Fruit fly (Drosophila melanogaster): Measurements from ENCODE around the gene Sos.

Sos gene

dm6 chr2L:13780109-13780947, 33.3 kb upstream of the Sos start, which contains the start of the genes CG9008 and p38b (continued):
- TF ChIP-seq Dip2 (GFP tag; IDR thresholded peaks at IDR 0.05) (no peak), chif (GFP tag; optimal IDR thresholded peaks at IDR 0.05) (no peak), Oaz (GFP tag; IDR thresholded peaks at IDR 0.05) (0 out of 2 replicates have a peak, but pooled peaks have one; percentile 25), CG11247 (GFP tag; IDR thresholded peaks at IDR 0.05) (peak; percentile 30; the same call in 1 of the 2 replicates), CG14667 (GFP tag; IDR thresholded peaks at IDR 0.05) (peak; percentile 5; the same call in 1 of the 2 replicates), luna (GFP tag; optimal IDR thresholded peaks at IDR 0.05) (no peak), CG6689 (GFP tag; IDR thresholded peaks at IDR 0.05) (peak; percentile 67; the same call in 1 of the 2 replicates), PHDP (tag; optimal IDR thresholded peaks at IDR 0.05) (peak; percentile 85), Fer2 (tag; optimal IDR thresholded peaks at IDR 0.05) (peak; percentile 69), Eip74EF (GFP tag; optimal IDR thresholded peaks at IDR 0.05) (peak in 1 of 2 experiments; percentile 89), lola (GFP tag; optimal IDR thresholded peaks at IDR 0.05) (peak in 1 of 3 experiments; percentile 83), corto (GFP tag; optimal IDR thresholded peaks at IDR 0.05) (peak; percentile 52), CG7928 (GFP tag; optimal IDR thresholded peaks at IDR 0.05) (peak; percentile 49), pan (optimal IDR thresholded peaks at IDR 0.05) (no peak), pan (GFP tag; optimal IDR thresholded peaks at IDR 0.05 in 1 of 2, IDR thresholded peaks at IDR 0.05 in 1 of 2) (peak in 1 of 2 experiments; percentile 69), jigr1 (GFP tag; IDR thresholded peaks at IDR 0.05) (no peak), Sox102F (GFP tag; optimal IDR thresholded peaks at IDR 0.05) (peak; percentile 80), wdn (GFP tag; IDR thresholded peaks at IDR 0.05) (0 out of 2 replicates have a peak, but pooled peaks have one; percentile 13), Atf-2 (GFP tag; optimal IDR thresholded peaks at IDR 0.05) (no peak), btn (GFP tag; optimal IDR thresholded peaks at IDR 0.05) (no peak), slou (GFP tag; optimal IDR thresholded peaks at IDR 0.05) (peak; percentile 66), Spps (tag; optimal IDR thresholded peaks at IDR 0.05) (peak; percentile 50), CG16815 (GFP tag; optimal IDR thresholded peaks at IDR 0.05) (peak; percentile 63)

DNA sequence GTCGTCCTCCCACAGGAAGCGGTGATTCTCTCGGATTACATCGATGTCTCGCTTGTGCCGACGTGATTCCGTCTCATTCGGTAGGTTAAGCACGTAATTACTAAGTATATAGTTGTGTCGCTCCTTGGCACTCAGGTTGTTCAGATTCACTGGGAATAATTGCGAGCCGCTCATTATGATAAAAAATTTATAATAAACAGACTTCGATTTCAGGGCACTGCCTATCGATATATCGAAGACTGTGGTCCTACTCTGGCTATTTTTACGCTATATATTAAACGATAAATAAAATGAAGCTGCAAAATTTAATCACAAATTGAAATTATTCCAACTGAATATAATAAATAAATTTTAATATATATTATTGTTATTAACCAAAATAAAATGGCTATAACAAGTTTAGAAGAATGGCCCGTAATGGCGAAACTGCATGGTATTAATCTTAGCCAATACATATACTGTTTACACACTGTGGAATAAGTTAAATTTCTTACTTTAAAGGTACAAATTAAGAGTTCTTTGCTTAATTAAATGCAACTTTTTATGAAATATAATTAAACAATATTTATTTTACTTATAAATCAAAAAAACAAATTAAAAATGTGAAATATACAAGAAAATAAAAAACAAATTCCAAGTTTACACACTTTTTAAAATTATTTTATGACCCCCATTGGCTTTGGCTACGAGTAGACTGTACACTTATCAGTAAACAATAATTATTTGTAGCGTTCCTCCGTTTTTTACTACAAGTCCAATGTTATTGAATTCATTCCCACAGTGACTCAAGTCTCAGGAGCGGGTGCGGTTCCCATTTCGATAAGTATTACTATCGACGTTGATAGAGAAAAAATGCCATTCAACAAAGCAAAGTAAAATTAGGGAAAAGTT, 30.1 kb upstream of the Sos start, which contains the start of gene Eato:
Gene Eato, plus strand, starts transcription at position 821 of the 891 bp plus-strand sequence.
- TF ChIP-seq CG13775 (GFP tag; optimal IDR thresholded peaks at IDR 0.05) = peak; percentile 58
- peak; percentile 44; the same call in 1 of the 2 replicates for TF ChIP-seq Ptx1 (GFP tag; IDR thresholded peaks at IDR 0.05)
- TF ChIP-seq CG6791 (GFP tag; IDR thresholded peaks at IDR 0.05; ENCODE audit: partially characterized antibody) = peak; percentile 44; the same call in 2 of the 3 replicates
- peak; percentile 25 for TF ChIP-seq nmo (GFP tag; optimal IDR thresholded peaks at IDR 0.05)
- peak; percentile 38; the same call in 2 of the 3 replicates for TF ChIP-seq knrl (GFP tag; IDR thresholded peaks at IDR 0.05; ENCODE audit: partially characterized antibody)
- TF ChIP-seq Med (GFP tag) = peak; percentile 77
- TF ChIP-seq CG8924 (tag; optimal IDR thresholded peaks at IDR 0.05) = peak; percentile 3
- TF ChIP-seq phol (tag; optimal IDR thresholded peaks at IDR 0.05) = peak; percentile 38
- TF ChIP-seq CG2712 (tag; optimal IDR thresholded peaks at IDR 0.05) = peak; percentile 27
- TF ChIP-seq lilli (GFP tag; optimal IDR thresholded peaks at IDR 0.05) = peak; percentile 42
- TF ChIP-seq fu2 (GFP tag; optimal IDR thresholded peaks at IDR 0.05) = peak; percentile 16
- TF ChIP-seq Bgb (GFP tag; IDR thresholded peaks at IDR 0.05; ENCODE audit: partially characterized antibody) = peak; percentile 50
- no peak for TF ChIP-seq hkb (optimal IDR thresholded peaks at IDR 0.05)
- no peak for TF ChIP-seq hkb (GFP tag; IDR thresholded peaks at IDR 0.05)
- no peak for TF ChIP-seq CG6689 (GFP tag; IDR thresholded peaks at IDR 0.05)
- TF ChIP-seq Nf-YA (GFP tag; IDR thresholded peaks at IDR 0.05) = no peak
- TF ChIP-seq CG14441 (GFP tag; IDR thresholded peaks at IDR 0.05) = peak; percentile 12; the same call in 1 of the 2 replicates
- no peak for TF ChIP-seq Dfd (GFP tag; optimal IDR thresholded peaks at IDR 0.05)
- no peak for TF ChIP-seq Doc2 (GFP tag; IDR thresholded peaks at IDR 0.05)
- peak; percentile 0 for TF ChIP-seq Chrac-16 (GFP tag; optimal IDR thresholded peaks at IDR 0.05)
- peak; percentile 7 for TF ChIP-seq CG30403 (GFP tag; optimal IDR thresholded peaks at IDR 0.05)
- TF ChIP-seq CG31441 (GFP tag; IDR thresholded peaks at IDR 0.05) = no peak
- peak; percentile 72 for TF ChIP-seq CG13287 (GFP tag; IDR thresholded peaks at IDR 0.05; ENCODE audit: partially characterized antibody)
- TF ChIP-seq zen2 (GFP tag; IDR thresholded peaks at IDR 0.05; ENCODE audit: partially characterized antibody) = peak; percentile 50; the same call in 2 of the 3 replicates
